Fruit fly (Drosophila melanogaster) S2 (cell line): ENCODE data around the gene RhoGAP68F.

Source experiments
- CG8478 ChIP-seq: fragments of >200 bp; optimal IDR thresholded peaks from 2 replicates; lab custom pipeline; 2018
- CTCF ChIP-seq, 2 experiments: fragments of >200 bp; optimal IDR thresholded peaks; 2 replicates each; lab custom pipeline; 2018

- TF ChIP-seq CG8478 (lab: Kevin White, UChicago) = no peak
- no peak for TF ChIP-seq CTCF (optimal IDR thresholded peaks at IDR 0.05; lab: Kevin White, UChicago)
Measured at dm6 chr3L:12139232-12139698, 597 bp downstream of the RhoGAP68F start.
